Comparison of ENCODE assay signal across 1 fruit fly cellular context in the genomic region with DNA sequence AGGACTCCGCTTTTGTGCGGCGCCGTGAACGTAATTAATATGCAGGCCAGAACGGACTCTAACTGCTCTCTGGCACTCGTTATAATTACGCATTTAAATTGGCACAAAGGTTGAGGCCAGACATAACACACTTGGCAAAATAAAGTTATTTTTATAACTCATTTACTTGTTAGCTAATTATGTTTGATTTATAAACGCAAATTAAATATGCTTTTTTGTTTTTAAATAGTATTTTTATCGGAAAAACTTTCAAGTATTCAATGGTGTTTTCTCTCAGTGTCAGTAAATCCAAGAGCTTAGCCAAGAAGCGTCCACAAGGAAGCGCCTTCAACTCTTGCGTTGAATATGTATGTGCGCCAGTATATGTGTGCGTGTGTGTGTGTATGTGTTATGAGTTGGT.
TF ChIP-seq lines count a peak whose summit lies in the region.

No protein-coding gene starts in this region.

TF ChIP-seq in whole organism, embryonic, 481 proteins besides CTCF, POLR2A, EP300 and RAD21 (continued from another document):
- no peak for TF ChIP-seq CG3995 (GFP tag; optimal IDR thresholded peaks at IDR 0.05; lab: Kevin White, UChicago)
- no peak for TF ChIP-seq nerfin-2 (GFP tag; IDR thresholded peaks at IDR 0.05; lab: Robert Waterston, UW; ENCODE audit: partially characterized antibody)
- no peak for TF ChIP-seq CG9876 (GFP tag; optimal IDR thresholded peaks at IDR 0.05; lab: Kevin White, UChicago)
- TF ChIP-seq ro (GFP tag; IDR thresholded peaks at IDR 0.05; lab: Robert Waterston, UW) = no peak
- TF ChIP-seq ssp (GFP tag; IDR thresholded peaks at IDR 0.05; lab: Robert Waterston, UW) = no peak
- no peak for TF ChIP-seq HLHmδ (GFP tag; optimal IDR thresholded peaks at IDR 0.05; lab: Kevin White, UChicago)
- TF ChIP-seq Usf (GFP tag; optimal IDR thresholded peaks at IDR 0.05; lab: Kevin White, UChicago) = no peak
- TF ChIP-seq Doc3 (GFP tag; IDR thresholded peaks at IDR 0.05; lab: Robert Waterston, UW; ENCODE audit: partially characterized antibody) = no peak
- no peak for TF ChIP-seq CG17328 (GFP tag; IDR thresholded peaks at IDR 0.05; lab: Robert Waterston, UW)
- no peak for TF ChIP-seq ken (GFP tag; IDR thresholded peaks at IDR 0.05; lab: Robert Waterston, UW)
- TF ChIP-seq twi (tag; optimal IDR thresholded peaks at IDR 0.05; lab: Kevin White, UChicago) = no peak
- no peak for TF ChIP-seq vfl (GFP tag; optimal IDR thresholded peaks at IDR 0.05; lab: Kevin White, UChicago)
- TF ChIP-seq ranshi (GFP tag; IDR thresholded peaks at IDR 0.05; lab: Robert Waterston, UW) = no peak
- no peak for TF ChIP-seq CG10431 (GFP tag; optimal IDR thresholded peaks at IDR 0.05; lab: Kevin White, UChicago)
- TF ChIP-seq CG12299 (tag; optimal IDR thresholded peaks at IDR 0.05; lab: Kevin White, UChicago) = peak; percentile 3
- TF ChIP-seq CG9215 (GFP tag; IDR thresholded peaks at IDR 0.05; lab: Robert Waterston, UW) = no peak
- TF ChIP-seq salm (tag; optimal IDR thresholded peaks at IDR 0.05; lab: Kevin White, UChicago) = no peak
- TF ChIP-seq psq (GFP tag; optimal IDR thresholded peaks at IDR 0.05; lab: Kevin White, UChicago) = no peak
- peak; percentile 48; the same call in 2 of the 3 replicates for TF ChIP-seq row (GFP tag; IDR thresholded peaks at IDR 0.05; lab: Robert Waterston, UW)
- no peak for TF ChIP-seq Hr39 (optimal IDR thresholded peaks at IDR 0.05; lab: Kevin White, UChicago)
- TF ChIP-seq mam (GFP tag; optimal IDR thresholded peaks at IDR 0.05; lab: Kevin White, UChicago) = peak; percentile 6
- no peak for TF ChIP-seq zfh2 (GFP tag; optimal IDR thresholded peaks at IDR 0.05; lab: Kevin White, UChicago)
- TF ChIP-seq gem (tag; optimal IDR thresholded peaks at IDR 0.05; lab: Kevin White, UChicago) = peak; percentile 40
- no peak for TF ChIP-seq al (GFP tag; IDR thresholded peaks at IDR 0.05; lab: Robert Waterston, UW)
- TF ChIP-seq Fer2 (tag; optimal IDR thresholded peaks at IDR 0.05; lab: Kevin White, UChicago) = no peak
- TF ChIP-seq lmd (GFP tag; IDR thresholded peaks at IDR 0.05; lab: Robert Waterston, UW) = peak; percentile 21; the same call in 1 of the 2 replicates
- TF ChIP-seq pfk (GFP tag; optimal IDR thresholded peaks at IDR 0.05; lab: Kevin White, UChicago) = no peak
- no peak for TF ChIP-seq ham (GFP tag; IDR thresholded peaks at IDR 0.05; lab: Robert Waterston, UW)
- no peak for TF ChIP-seq CG17829 (tag; optimal IDR thresholded peaks at IDR 0.05; lab: Kevin White, UChicago)
- TF ChIP-seq CG33213 (GFP tag; optimal IDR thresholded peaks at IDR 0.05; lab: Kevin White, UChicago) = no peak
- no peak for TF ChIP-seq CG8388 (GFP tag; optimal IDR thresholded peaks at IDR 0.05; lab: Kevin White, UChicago)
- TF ChIP-seq CG3281 (GFP tag; optimal IDR thresholded peaks at IDR 0.05; lab: Kevin White, UChicago) = peak; percentile 13
- TF ChIP-seq CG10654 (GFP tag; optimal IDR thresholded peaks at IDR 0.05; lab: Kevin White, UChicago) = no peak
- TF ChIP-seq unpg (GFP tag; optimal IDR thresholded peaks at IDR 0.05; lab: Kevin White, UChicago) = no peak
- TF ChIP-seq CG13296 (GFP tag; optimal IDR thresholded peaks at IDR 0.05; lab: Kevin White, UChicago) = no peak
- TF ChIP-seq croc (GFP tag; conservative IDR thresholded peaks at IDR 0.05; lab: Robert Waterston, UW) = no peak
- no peak for TF ChIP-seq CG4404 (GFP tag; IDR thresholded peaks at IDR 0.05; lab: Robert Waterston, UW)
- no peak for TF ChIP-seq prd (optimal IDR thresholded peaks at IDR 0.05; lab: Kevin White, UChicago)
- TF ChIP-seq prd (GFP tag; IDR thresholded peaks at IDR 0.05; lab: Robert Waterston, UW) = no peak
- TF ChIP-seq sna (GFP tag; IDR thresholded peaks at IDR 0.05; lab: Robert Waterston, UW; ENCODE audit: partially characterized antibody) = no peak
- no peak for TF ChIP-seq CG31365 (tag; optimal IDR thresholded peaks at IDR 0.05; lab: Kevin White, UChicago)
- TF ChIP-seq CG4424 (GFP tag; optimal IDR thresholded peaks at IDR 0.05; lab: Kevin White, UChicago) = no peak
- TF ChIP-seq dan (GFP tag; IDR thresholded peaks at IDR 0.05; lab: Robert Waterston, UW) = no peak
- peak; percentile 3 for TF ChIP-seq Hsf (GFP tag; optimal IDR thresholded peaks at IDR 0.05; lab: Kevin White, UChicago)
- TF ChIP-seq CG18619 (GFP tag; optimal IDR thresholded peaks at IDR 0.05; lab: Kevin White, UChicago) = no peak
- no peak for TF ChIP-seq CG15073 (GFP tag; optimal IDR thresholded peaks at IDR 0.05; lab: Kevin White, UChicago)
- no peak for TF ChIP-seq CG6254 (GFP tag; optimal IDR thresholded peaks at IDR 0.05; lab: Kevin White, UChicago)
- no peak for TF ChIP-seq H2.0 (GFP tag; IDR thresholded peaks at IDR 0.05; lab: Robert Waterston, UW)
- TF ChIP-seq CG15011 (GFP tag; optimal IDR thresholded peaks at IDR 0.05; lab: Kevin White, UChicago) = no peak
- no peak for TF ChIP-seq Taf1 (GFP tag; IDR thresholded peaks at IDR 0.05; lab: Robert Waterston, UW)
- TF ChIP-seq CG17186 (GFP tag; optimal IDR thresholded peaks at IDR 0.05; lab: Kevin White, UChicago) = no peak
- no peak for TF ChIP-seq Opbp (GFP tag; IDR thresholded peaks at IDR 0.05; lab: Robert Waterston, UW; ENCODE audit: partially characterized antibody)
- no peak for TF ChIP-seq CG30020 (tag; optimal IDR thresholded peaks at IDR 0.05; lab: Kevin White, UChicago)
- no peak for TF ChIP-seq dmrt11E (tag; optimal IDR thresholded peaks at IDR 0.05; lab: Kevin White, UChicago)
- no peak for TF ChIP-seq ATbp (GFP tag; optimal IDR thresholded peaks at IDR 0.05; lab: Kevin White, UChicago)
- TF ChIP-seq az2 (GFP tag; optimal IDR thresholded peaks at IDR 0.05; lab: Kevin White, UChicago) = no peak
- TF ChIP-seq Atf6 (GFP tag; IDR thresholded peaks at IDR 0.05; lab: Robert Waterston, UW) = no peak
- TF ChIP-seq trh (GFP tag; optimal IDR thresholded peaks at IDR 0.05; lab: Kevin White, UChicago) = no peak
- no peak for TF ChIP-seq CkIIα-i1 (GFP tag; IDR thresholded peaks at IDR 0.05; lab: Robert Waterston, UW)
- no peak for TF ChIP-seq Neu2 (GFP tag; optimal IDR thresholded peaks at IDR 0.05; lab: Kevin White, UChicago; ENCODE audit: borderline replicate concordance)
- TF ChIP-seq CrebB (tag; optimal IDR thresholded peaks at IDR 0.05; lab: Kevin White, UChicago) = no peak
- no peak for TF ChIP-seq CG11695 (GFP tag; IDR thresholded peaks at IDR 0.05; lab: Robert Waterston, UW)
- TF ChIP-seq CG8765 (GFP tag; IDR thresholded peaks at IDR 0.05; lab: Robert Waterston, UW) = no peak
- no peak for TF ChIP-seq phol (tag; optimal IDR thresholded peaks at IDR 0.05; lab: Kevin White, UChicago)
- no peak for TF ChIP-seq CG7963 (GFP tag; IDR thresholded peaks at IDR 0.05; lab: Robert Waterston, UW; ENCODE audit: partially characterized antibody)
- no peak for TF ChIP-seq MBD-R2 (GFP tag; IDR thresholded peaks at IDR 0.05; lab: Robert Waterston, UW)
- TF ChIP-seq NK7.1 (GFP tag; optimal IDR thresholded peaks at IDR 0.05; lab: Kevin White, UChicago) = no peak
- no peak for TF ChIP-seq TFAM (GFP tag; optimal IDR thresholded peaks at IDR 0.05; lab: Kevin White, UChicago)
- TF ChIP-seq toy (GFP tag; IDR thresholded peaks at IDR 0.05; lab: Robert Waterston, UW) = no peak
- peak; percentile 56 for TF ChIP-seq lab (GFP tag; optimal IDR thresholded peaks at IDR 0.05; lab: Kevin White, UChicago)
- no peak for TF ChIP-seq Hmr (GFP tag; optimal IDR thresholded peaks at IDR 0.05; lab: Kevin White, UChicago)
- TF ChIP-seq cg (GFP tag; optimal IDR thresholded peaks at IDR 0.05; lab: Kevin White, UChicago) = no peak
- TF ChIP-seq CG11504 (tag; optimal IDR thresholded peaks at IDR 0.05; lab: Kevin White, UChicago) = peak; percentile 37
